Fruit fly (Drosophila melanogaster): ENCODE results near the gene Cp19.

The Cp19 gene

dm6 chr3L:8751262-8751661 lies 21.6 kb downstream of the Cp19 start (continued):
- TF ChIP-seq Hr3 (GFP tag; optimal IDR thresholded peaks at IDR 0.05), result peak; percentile 54
- TF ChIP-seq CG18011 (GFP tag; optimal IDR thresholded peaks at IDR 0.05), result no peak
- 0 out of 3 replicates have a peak, but pooled peaks have one; percentile 35 for TF ChIP-seq CG17361 (GFP tag; IDR thresholded peaks at IDR 0.05)
- TF ChIP-seq CG2199 (GFP tag; IDR thresholded peaks at IDR 0.05), result no peak
- TF ChIP-seq CoRest (tag; optimal IDR thresholded peaks at IDR 0.05), result peak; percentile 53
- TF ChIP-seq ind (GFP tag; optimal IDR thresholded peaks at IDR 0.05), result peak; percentile 44
- TF ChIP-seq MBD-R2 (GFP tag; IDR thresholded peaks at IDR 0.05), result no peak; the same call in 1 of the 2 replicates
- TF ChIP-seq gro (GFP tag; optimal IDR thresholded peaks at IDR 0.05), result no peak
- peak; percentile 40 for TF ChIP-seq CG6813 (GFP tag; optimal IDR thresholded peaks at IDR 0.05)
- 0 out of 2 replicates have a peak, but pooled peaks have one; percentile 14 for TF ChIP-seq CG14441 (GFP tag; IDR thresholded peaks at IDR 0.05)
- TF ChIP-seq CG10267 (tag; optimal IDR thresholded peaks at IDR 0.05), result peak; percentile 41
- TF ChIP-seq Hey (tag; optimal IDR thresholded peaks at IDR 0.05), result no peak
- peak; percentile 40; the same call in 1 of the 2 replicates for TF ChIP-seq onecut (GFP tag; IDR thresholded peaks at IDR 0.05)
- TF ChIP-seq esg (GFP tag; conservative IDR thresholded peaks at IDR 0.05), result peak; percentile 55; the same call in 1 of the 2 replicates
- peak; percentile 72 for TF ChIP-seq CG17328 (GFP tag; IDR thresholded peaks at IDR 0.05)
- TF ChIP-seq CG7556 (GFP tag; optimal IDR thresholded peaks at IDR 0.05), result peak; percentile 47
- peak; percentile 66 for TF ChIP-seq Med (GFP tag)
- TF ChIP-seq dmrt99B (tag; optimal IDR thresholded peaks at IDR 0.05), result peak; percentile 81
- no peak for TF ChIP-seq unc-4 (GFP tag; IDR thresholded peaks at IDR 0.05; ENCODE audit: partially characterized antibody)
- peak; percentile 63 for TF ChIP-seq fd96Cb (tag; optimal IDR thresholded peaks at IDR 0.05)
- peak; percentile 41 for TF ChIP-seq bab2 (GFP tag; optimal IDR thresholded peaks at IDR 0.05)
- no peak for TF ChIP-seq Dip3 (GFP tag; optimal IDR thresholded peaks at IDR 0.05)
- TF ChIP-seq GATAe (GFP tag; conservative IDR thresholded peaks at IDR 0.05), result no peak
- no peak for TF ChIP-seq CG11085 (GFP tag; IDR thresholded peaks at IDR 0.05)
- peak; percentile 50; the same call in 1 of the 3 replicates for TF ChIP-seq CG34422 (GFP tag; IDR thresholded peaks at IDR 0.05)
- TF ChIP-seq CG14710 (tag; optimal IDR thresholded peaks at IDR 0.05), result peak; percentile 21
- no peak for TF ChIP-seq zfh2 (GFP tag; optimal IDR thresholded peaks at IDR 0.05)
- no peak for TF ChIP-seq Lpt (GFP tag; optimal IDR thresholded peaks at IDR 0.05)
- no peak for TF ChIP-seq Nf-YC (tag; optimal IDR thresholded peaks at IDR 0.05)
- TF ChIP-seq sqz (GFP tag; optimal IDR thresholded peaks at IDR 0.05), result peak; percentile 25
- no peak for TF ChIP-seq CG3281 (GFP tag; optimal IDR thresholded peaks at IDR 0.05)
- peak; percentile 40 for TF ChIP-seq tin (GFP tag; optimal IDR thresholded peaks at IDR 0.05)
- TF ChIP-seq pum (GFP tag; optimal IDR thresholded peaks at IDR 0.05), result peak; percentile 49
- no peak for TF ChIP-seq bowl (GFP tag; IDR thresholded peaks at IDR 0.05)
- no peak for TF ChIP-seq Tbp (GFP tag; optimal IDR thresholded peaks at IDR 0.05)
- TF ChIP-seq Fer1 (GFP tag; optimal IDR thresholded peaks at IDR 0.05), result no peak
- TF ChIP-seq ham (GFP tag; IDR thresholded peaks at IDR 0.05), result no peak
- no peak for TF ChIP-seq CG17802 (tag; optimal IDR thresholded peaks at IDR 0.05)
- no peak for TF ChIP-seq CG13123 (GFP tag; optimal IDR thresholded peaks at IDR 0.05)
- TF ChIP-seq lilli (GFP tag; optimal IDR thresholded peaks at IDR 0.05), result no peak
- TF ChIP-seq danr (GFP tag; IDR thresholded peaks at IDR 0.05), result no peak
- peak; percentile 58 for TF ChIP-seq Sox100B (GFP tag; optimal IDR thresholded peaks at IDR 0.05)
- no peak for TF ChIP-seq Sin3A (optimal IDR thresholded peaks at IDR 0.05)
- peak; percentile 44 for TF ChIP-seq HHEX (GFP tag; optimal IDR thresholded peaks at IDR 0.05)
- peak; percentile 61 for TF ChIP-seq salm (tag; optimal IDR thresholded peaks at IDR 0.05)
- TF ChIP-seq CG1647 (GFP tag; optimal IDR thresholded peaks at IDR 0.05), result no peak
- peak; percentile 52; the same call in 1 of the 2 replicates for TF ChIP-seq sim (GFP tag; IDR thresholded peaks at IDR 0.05)
- TF ChIP-seq CG11723 (GFP tag; optimal IDR thresholded peaks at IDR 0.05), result peak; percentile 7
- TF ChIP-seq al (GFP tag; IDR thresholded peaks at IDR 0.05), result no peak
- TF ChIP-seq ci (GFP tag; IDR thresholded peaks at IDR 0.05), result peak; percentile 83
- peak; percentile 2 to 43 for TF ChIP-seq dpn (GFP tag; optimal IDR thresholded peaks at IDR 0.05)
- TF ChIP-seq CG4854 (GFP tag; optimal IDR thresholded peaks at IDR 0.05), result no peak
